Worm (Caenorhabditis elegans): Measurements from ENCODE around the gene C45B2.6.

C45B2.6 gene

ce11 chrX:6050849-6051248, 1.8 kb upstream of the C45B2.6 start:
- TF ChIP-seq elt-1 (tag; optimal IDR thresholded peaks at IDR 0.05; ENCODE audit: borderline replicate concordance, insufficient read depth) (peak; percentile 22), blmp-1 (tag; optimal IDR thresholded peaks at IDR 0.05) (peak; percentile 8), nhr-76 (tag; optimal IDR thresholded peaks at IDR 0.05) (no peak), ham-2 (GFP tag; optimal IDR thresholded peaks at IDR 0.05) (peak; percentile 47)

ce11 chrX:6057580-6058305, 5.1 kb downstream of the C45B2.6 start, which contains the start of gene gln-1:
TSS of gene gln-1 (plus strand) at chrX:6058255.
- TF ChIP-seq sem-2 (GFP tag; optimal IDR thresholded peaks at IDR 0.05) (no peak), M03D4.4 (tag; optimal IDR thresholded peaks at IDR 0.05) (no peak), elt-1 (tag; optimal IDR thresholded peaks at IDR 0.05; ENCODE audit: borderline replicate concordance, insufficient read depth) (peak; percentile 34), lsy-2 (tag; optimal IDR thresholded peaks at IDR 0.05) (no peak), blmp-1 (tag; optimal IDR thresholded peaks at IDR 0.05) (no peak), bed-3 (GFP tag; optimal IDR thresholded peaks at IDR 0.05) (no peak), sptf-1 (tag; optimal IDR thresholded peaks at IDR 0.05) (no peak), elt-3 (tag; optimal IDR thresholded peaks at IDR 0.05) (no peak), nhr-28 (tag; optimal IDR thresholded peaks at IDR 0.05) (no peak), unc-62 (GFP tag; optimal IDR thresholded peaks at IDR 0.05) (peak; percentile 22), ceh-83 (GFP tag; optimal IDR thresholded peaks at IDR 0.05) (no peak), ztf-11 (tag; optimal IDR thresholded peaks at IDR 0.05) (no peak), nhr-237 (tag; optimal IDR thresholded peaks at IDR 0.05) (no peak), hlh-1 (tag; optimal IDR thresholded peaks at IDR 0.05) (no peak), nhr-2 (tag; optimal IDR thresholded peaks at IDR 0.05) (peak; percentile 4), ham-2 (GFP tag; optimal IDR thresholded peaks at IDR 0.05) (peak; percentile 7), unc-39 (tag; optimal IDR thresholded peaks at IDR 0.05) (no peak), mab-5 (tag; optimal IDR thresholded peaks at IDR 0.05) (no peak), ceh-39 (tag; optimal IDR thresholded peaks at IDR 0.05) (no peak)

DNA sequence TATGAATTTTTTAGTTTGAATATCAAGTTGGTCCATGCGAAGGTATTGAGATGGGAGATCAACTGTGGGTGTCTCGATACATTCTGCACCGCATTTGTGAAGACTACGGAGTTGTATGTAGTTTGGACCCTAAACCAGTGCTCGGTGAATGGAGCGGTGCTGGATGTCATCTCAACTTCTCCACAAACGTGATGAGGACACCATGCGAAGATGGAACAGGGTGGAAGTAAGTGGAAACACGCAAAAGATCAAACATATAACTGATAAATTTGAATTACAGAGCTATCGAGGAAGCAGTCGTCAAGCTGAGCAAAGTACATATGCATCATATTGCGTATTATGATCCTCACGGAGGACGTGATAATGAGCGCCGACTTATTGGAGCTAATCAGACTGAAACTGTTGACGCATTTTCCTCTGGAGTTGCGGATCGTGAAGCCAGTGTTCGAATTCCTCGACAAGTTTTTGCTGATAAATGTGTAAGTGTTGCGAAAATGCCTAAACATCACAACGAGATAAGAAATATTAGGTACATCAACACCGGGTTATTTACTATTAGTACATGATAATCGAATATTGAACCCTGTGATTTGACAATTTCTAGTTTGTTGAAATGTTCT, 6.6 kb downstream of the C45B2.6 start:
- TF ChIP-seq mls-2 (tag; optimal IDR thresholded peaks at IDR 0.05) (no peak), nhr-237 (tag; optimal IDR thresholded peaks at IDR 0.05) (no peak), flh-1 (GFP tag; optimal IDR thresholded peaks at IDR 0.05) (no peak), lin-32 (GFP tag; optimal IDR thresholded peaks at IDR 0.05) (no peak), zip-8 (tag; optimal IDR thresholded peaks at IDR 0.05) (no peak), ztf-11 (tag; optimal IDR thresholded peaks at IDR 0.05) (no peak), snpc-4 (tag; optimal IDR thresholded peaks at IDR 0.05) (no peak), unc-120 (tag; optimal IDR thresholded peaks at IDR 0.05; ENCODE audit: poor library complexity, severe bottlenecking) (no peak), ceh-43 (GFP tag; optimal IDR thresholded peaks at IDR 0.05) (no peak), ceh-39 (tag; optimal IDR thresholded peaks at IDR 0.05) (no peak), nhr-28 (tag; optimal IDR thresholded peaks at IDR 0.05) (no peak), blmp-1 (tag; optimal IDR thresholded peaks at IDR 0.05) (no peak), elt-1 (tag; optimal IDR thresholded peaks at IDR 0.05; ENCODE audit: borderline replicate concordance, insufficient read depth) (no peak), nhr-2 (tag; optimal IDR thresholded peaks at IDR 0.05) (no peak), unc-39 (tag; optimal IDR thresholded peaks at IDR 0.05) (no peak), ham-2 (GFP tag; optimal IDR thresholded peaks at IDR 0.05) (no peak), ceh-83 (GFP tag; optimal IDR thresholded peaks at IDR 0.05) (no peak)

DNA sequence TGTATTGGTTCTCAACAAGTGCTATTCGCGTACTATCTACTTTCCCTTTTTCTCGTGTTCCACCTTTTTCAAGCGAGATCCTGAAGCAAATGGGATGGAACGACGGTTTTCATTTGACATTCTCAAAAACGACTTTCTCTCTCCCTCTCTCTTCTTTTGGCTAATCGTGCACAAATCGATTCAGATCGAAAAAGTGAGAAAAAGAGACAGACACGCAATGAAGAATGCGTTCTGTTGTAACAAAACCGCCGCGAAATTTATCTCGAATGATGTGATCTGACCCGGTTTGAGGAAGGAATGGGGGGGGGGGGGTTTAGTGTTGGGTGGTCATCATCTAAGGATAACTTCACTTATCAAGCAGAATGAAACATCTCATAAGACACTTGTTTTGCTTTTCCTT, 11.7 kb downstream of the C45B2.6 start:
- TF ChIP-seq mab-5 (tag; optimal IDR thresholded peaks at IDR 0.05) (no peak), sptf-1 (tag; optimal IDR thresholded peaks at IDR 0.05) (no peak), lin-13 (tag; optimal IDR thresholded peaks at IDR 0.05) (no peak), nhr-12 (tag; optimal IDR thresholded peaks at IDR 0.05) (no peak), tbx-8 (GFP tag; optimal IDR thresholded peaks at IDR 0.05) (no peak), zip-8 (tag; optimal IDR thresholded peaks at IDR 0.05) (no peak), elt-1 (tag; optimal IDR thresholded peaks at IDR 0.05; ENCODE audit: borderline replicate concordance, insufficient read depth) (no peak), cnd-1 (tag; optimal IDR thresholded peaks at IDR 0.05) (no peak), unc-62 (GFP tag; optimal IDR thresholded peaks at IDR 0.05) (no peak), nhr-28 (tag; optimal IDR thresholded peaks at IDR 0.05) (no peak), nhr-237 (tag; optimal IDR thresholded peaks at IDR 0.05) (no peak), drap-1 (GFP tag; optimal IDR thresholded peaks at IDR 0.05) (no peak), ces-1 (GFP tag; optimal IDR thresholded peaks at IDR 0.05) (no peak), ham-2 (GFP tag; optimal IDR thresholded peaks at IDR 0.05) (no peak), lsy-2 (tag; optimal IDR thresholded peaks at IDR 0.05) (no peak), bed-3 (GFP tag; optimal IDR thresholded peaks at IDR 0.05) (no peak)

All from whole organism, mixed stage, embryonic.